Fruit fly (Drosophila melanogaster) whole organism, embryonic: Measurements from ENCODE around the gene Oseg1.
A peak's percentile ranks its signal among the peaks of the same experiment; 100 is the strongest.

Source experiments
- Atf3 ChIP-seq: fragments of 200-800 bp; sonication (Bioruptor generic); optimal IDR thresholded peaks from 3 replicates; lab custom pipeline; 2016; ENCODE audit warnings: missing biosample characterization, missing genetic modification characterization
- B-H2 ChIP-seq: fragments of 200-800 bp; sonication (Bioruptor generic); optimal IDR thresholded peaks from 2 replicates; lab custom pipeline; 2018; ENCODE audit warnings: missing biosample characterization, mild to moderate bottlenecking, missing genetic modification characterization
- Bgb ChIP-seq: fragments of 200-800 bp; sonication (Bioruptor generic); IDR thresholded peaks from 2 replicates; pipeline ENCODE4 v1.3.6; 2022; ENCODE audit warnings: missing biosample characterization, missing genetic modification characterization; ENCODE audit not compliant: partially characterized antibody
- CG10543 ChIP-seq: fragments of 200-800 bp; sonication (Bioruptor generic); optimal IDR thresholded peaks from 3 replicates; lab custom pipeline; 2017; ENCODE audit warnings: missing biosample characterization, mild to moderate bottlenecking, missing genetic modification characterization, moderate library complexity
- CG13894 ChIP-seq: fragments of 200-800 bp; sonication (Bioruptor generic); optimal IDR thresholded peaks from 3 replicates; lab custom pipeline; 2018; ENCODE audit warnings: missing biosample characterization, mild to moderate bottlenecking, missing genetic modification characterization, moderate library complexity
- CG15514 ChIP-seq: fragments of 200-800 bp; sonication (Bioruptor generic); optimal IDR thresholded peaks from 3 replicates; lab custom pipeline; 2017; ENCODE audit warnings: missing biosample characterization, missing genetic modification characterization, mild to moderate bottlenecking, moderate library complexity, missing genetic modification reagents
- CG17186 ChIP-seq: fragments of 200-800 bp; sonication (Bioruptor generic); optimal IDR thresholded peaks from 3 replicates; lab custom pipeline; 2017; ENCODE audit warnings: missing biosample characterization, missing genetic modification reagents, missing genetic modification characterization
- CG17361 ChIP-seq: fragments of 200-800 bp; sonication (Bioruptor generic); IDR thresholded peaks from 3 replicates; pipeline ENCODE4 v1.3.6; 2022; ENCODE audit warnings: missing biosample characterization, missing genetic modification characterization
- CG17568 ChIP-seq: fragments of 200-800 bp; sonication (Bioruptor generic); optimal IDR thresholded peaks from 2 replicates; lab custom pipeline; 2018; ENCODE audit warnings: missing biosample characterization, mild to moderate bottlenecking, missing genetic modification characterization, moderate library complexity
- CG18476 ChIP-seq: fragments of 200-800 bp; sonication (Bioruptor generic); optimal IDR thresholded peaks from 2 replicates; lab custom pipeline; 2016; ENCODE audit warnings: missing biosample characterization, mild to moderate bottlenecking, missing genetic modification characterization
- CG2116 ChIP-seq: fragments of 200-800 bp; sonication (Bioruptor generic); optimal IDR thresholded peaks from 3 replicates; lab custom pipeline; 2018; ENCODE audit warnings: missing biosample characterization, mild to moderate bottlenecking, missing genetic modification characterization
- CG2129 ChIP-seq: fragments of 200-800 bp; sonication (Bioruptor generic); IDR thresholded peaks from 2 replicates; pipeline ENCODE4 v1.3.6; 2022; ENCODE audit warnings: missing biosample characterization, missing genetic modification characterization; ENCODE audit not compliant: partially characterized antibody
- CG34224 ChIP-seq: fragments of 200-800 bp; sonication (Bioruptor generic); IDR thresholded peaks from 3 replicates; pipeline ENCODE4 v1.3.6; 2022; ENCODE audit warnings: missing biosample characterization, missing genetic modification characterization; ENCODE audit not compliant: partially characterized antibody
- CG34376 ChIP-seq: fragments of 200-800 bp; sonication (Bioruptor generic); optimal IDR thresholded peaks from 2 replicates; lab custom pipeline; 2018; ENCODE audit warnings: missing biosample characterization, mild to moderate bottlenecking, missing genetic modification characterization
- CG6272 ChIP-seq: fragments of 200-800 bp; sonication (Bioruptor generic); IDR thresholded peaks from 2 replicates; pipeline ENCODE4 v1.3.6; 2022; ENCODE audit warnings: missing biosample characterization, missing genetic modification characterization
- CG8290 ChIP-seq, 3 experiments: fragments of 200-800 bp; sonication (Bioruptor generic); optimal IDR thresholded peaks; 2 replicates each; lab custom pipeline; 2016 to 2019; ENCODE audit warnings: missing biosample characterization in 3 of 3, missing genetic modification characterization in 3 of 3, mild to moderate bottlenecking in 2 of 3, moderate library complexity in 1 of 3
- CG8924 ChIP-seq: fragments of 200-800 bp; optimal IDR thresholded peaks from 3 replicates; lab custom pipeline; 2019; ENCODE audit warnings: missing biosample characterization, mild to moderate bottlenecking, missing genetic modification characterization, moderate library complexity
- CG9932 ChIP-seq: fragments of 200-800 bp; sonication (Bioruptor generic); IDR thresholded peaks from 2 replicates; pipeline ENCODE4 v1.3.6; 2022; ENCODE audit warnings: missing biosample characterization, missing genetic modification characterization
- Dll ChIP-seq: fragments of 200-800 bp; sonication (Bioruptor generic); IDR thresholded peaks from 4 replicates; pipeline ENCODE4 v1.3.6; 2022; ENCODE audit warnings: missing biosample characterization, missing genetic modification characterization; ENCODE audit not compliant: partially characterized antibody
- Doc3 ChIP-seq: fragments of 200-800 bp; sonication (Bioruptor generic); IDR thresholded peaks from 3 replicates; pipeline ENCODE4 v1.3.6; 2022; ENCODE audit warnings: missing biosample characterization, missing genetic modification characterization; ENCODE audit not compliant: partially characterized antibody
- Lhr ChIP-seq: fragments of 200-800 bp; sonication (Bioruptor generic); optimal IDR thresholded peaks from 3 replicates; lab custom pipeline; 2017; ENCODE audit warnings: mild to moderate bottlenecking, missing biosample characterization, missing genetic modification reagents, missing genetic modification characterization
- MBD-R2 ChIP-seq: fragments of 200-800 bp; sonication (Bioruptor generic); IDR thresholded peaks from 2 replicates; pipeline ENCODE4 v1.3.6; 2022; ENCODE audit warnings: missing biosample characterization, missing genetic modification characterization
- MESR4 ChIP-seq: fragments of 200-800 bp; sonication (Bioruptor generic); optimal IDR thresholded peaks from 2 replicates; lab custom pipeline; 2018; ENCODE audit warnings: missing biosample characterization, mild to moderate bottlenecking, missing genetic modification characterization, moderate library complexity
- Med ChIP-seq: fragments of 200-800 bp; sonication (Bioruptor generic); peaks from one replicate; lab custom pipeline; 2016; ENCODE audit warnings: missing biosample characterization, missing genetic modification characterization, mild to moderate bottlenecking, inconsistent platforms, moderate library complexity
- Myb ChIP-seq: fragments of 200-800 bp; sonication (Bioruptor generic); optimal IDR thresholded peaks from 2 replicates; lab custom pipeline; 2016; ENCODE audit warnings: missing biosample characterization, missing genetic modification characterization
- Neu2 ChIP-seq: fragments of 200-800 bp; sonication (Bioruptor generic); optimal IDR thresholded peaks from 3 replicates; lab custom pipeline; 2016; ENCODE audit warnings: missing biosample characterization, missing genetic modification characterization, borderline replicate concordance
- Rfx ChIP-seq: fragments of 200-800 bp; sonication (Bioruptor generic); IDR thresholded peaks from 2 replicates; pipeline ENCODE4 v1.3.6; 2022; ENCODE audit warnings: missing biosample characterization, missing genetic modification characterization
- Sry-δ ChIP-seq: fragments of 200-800 bp; sonication (Bioruptor generic); optimal IDR thresholded peaks from 2 replicates; lab custom pipeline; 2016; ENCODE audit warnings: missing biosample characterization, missing genetic modification characterization
- Taf1 ChIP-seq: fragments of 200-800 bp; sonication (Bioruptor generic); IDR thresholded peaks from 2 replicates; pipeline ENCODE4 v1.3.6; 2022; ENCODE audit warnings: missing biosample characterization, missing genetic modification characterization
- chm ChIP-seq: fragments of 200-800 bp; sonication (Bioruptor generic); IDR thresholded peaks from 2 replicates; pipeline ENCODE4 v1.3.6; 2022; ENCODE audit warnings: missing biosample characterization, missing genetic modification characterization
- ci ChIP-seq: fragments of 200-800 bp; sonication (Bioruptor generic); IDR thresholded peaks from 3 replicates; pipeline ENCODE4 v1.3.6; 2022; ENCODE audit warnings: missing biosample characterization, missing genetic modification characterization
- ewg ChIP-seq: fragments of 200-800 bp; sonication (Bioruptor generic); optimal IDR thresholded peaks from 3 replicates; lab custom pipeline; 2017; ENCODE audit warnings: mild to moderate bottlenecking, missing biosample characterization, missing genetic modification reagents, missing genetic modification characterization
- gcm ChIP-seq: fragments of 200-800 bp; sonication (Bioruptor generic); optimal IDR thresholded peaks from 2 replicates; lab custom pipeline; 2019; ENCODE audit warnings: missing biosample characterization, mild to moderate bottlenecking, missing genetic modification characterization, moderate library complexity
- insv ChIP-seq, 2 experiments: fragments of 200-800 bp; sonication (Bioruptor generic); optimal IDR thresholded peaks; 3 replicates each; lab custom pipeline; 2016 to 2018; ENCODE audit warnings: missing biosample characterization in 2 of 2, missing genetic modification characterization in 2 of 2
- inv ChIP-seq: fragments of 200-800 bp; sonication (Bioruptor generic); IDR thresholded peaks from 2 replicates; pipeline ENCODE4 v1.3.6; 2022; ENCODE audit warnings: missing biosample characterization, missing genetic modification characterization; ENCODE audit not compliant: partially characterized antibody
- lola ChIP-seq, 3 experiments: fragments of >200 bp in 2 of 3; fragments of 200-800 bp in 1 of 3; sonication (Bioruptor generic) in 1 of 3; optimal IDR thresholded peaks; 2 replicates each; lab custom pipeline; 2017 to 2019; ENCODE audit warnings: missing biosample characterization in 3 of 3, missing genetic modification characterization in 3 of 3, mild to moderate bottlenecking in 1 of 3, moderate library complexity in 1 of 3
- pho ChIP-seq: fragments of 200-800 bp; sonication (Bioruptor generic); optimal IDR thresholded peaks from 2 replicates; lab custom pipeline; 2016; ENCODE audit warnings: missing biosample characterization, missing genetic modification characterization
- sna ChIP-seq: fragments of 200-800 bp; sonication (Bioruptor generic); IDR thresholded peaks from 2 replicates; pipeline ENCODE4 v1.3.6; 2022; ENCODE audit warnings: missing biosample characterization, missing genetic modification characterization; ENCODE audit not compliant: partially characterized antibody
- stwl ChIP-seq: fragments of 200-800 bp; sonication (Bioruptor generic); optimal IDR thresholded peaks from 3 replicates; lab custom pipeline; 2018; ENCODE audit warnings: missing biosample characterization, mild to moderate bottlenecking, missing genetic modification characterization, moderate library complexity
- unc-4 ChIP-seq: fragments of 200-800 bp; sonication (Bioruptor generic); IDR thresholded peaks from 2 replicates; pipeline ENCODE4 v1.3.6; 2022; ENCODE audit warnings: missing biosample characterization, missing genetic modification characterization; ENCODE audit not compliant: partially characterized antibody
- wek ChIP-seq: fragments of 200-800 bp; sonication (Bioruptor generic); optimal IDR thresholded peaks from 3 replicates; lab custom pipeline; 2018; ENCODE audit warnings: missing biosample characterization, mild to moderate bottlenecking, missing genetic modification characterization, moderate library complexity
- zfh1 ChIP-seq: fragments of 200-800 bp; sonication (Bioruptor generic); IDR thresholded peaks from 3 replicates; pipeline ENCODE4 v1.3.6; 2022; ENCODE audit warnings: missing biosample characterization, missing genetic modification characterization

Oseg1 gene

DNA sequence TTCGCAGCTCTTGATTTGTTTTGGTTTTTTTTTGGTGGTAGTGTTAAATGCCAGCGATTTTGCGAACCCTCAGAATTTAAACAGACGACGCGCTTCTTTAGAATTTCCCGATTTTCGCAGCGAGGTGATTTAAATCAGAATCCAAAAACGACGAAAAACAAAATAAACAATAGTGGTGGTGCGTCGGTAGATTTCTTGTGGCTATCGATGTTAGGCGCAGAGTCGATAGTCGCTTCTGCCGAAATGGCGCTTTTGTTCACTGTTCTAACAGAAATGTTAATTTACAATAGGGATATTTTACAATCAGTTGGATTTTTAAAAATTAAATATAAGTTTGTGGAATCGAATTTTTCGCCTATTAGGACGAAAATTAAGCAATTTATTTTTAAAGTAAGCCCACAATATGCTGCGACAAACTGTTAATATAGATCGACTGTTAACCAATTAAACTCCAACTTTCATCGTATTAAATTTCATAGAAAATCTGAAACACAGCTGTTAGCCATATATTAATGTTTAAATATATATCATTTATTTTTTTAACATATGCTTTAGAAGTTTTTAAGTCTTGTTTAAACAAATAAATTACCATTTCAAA lies 36.7 kb upstream of the Oseg1 start, which contains the start of gene CG6983 (continued):
- TF ChIP-seq CG8924 (peak; percentile 1), MESR4 (GFP tag; lab: Kevin White, UChicago) (peak; percentile 56), Taf1 (no peak), Rfx (GFP tag; lab: Robert Waterston, UW) (peak; percentile 34; the same call in 1 of the 2 replicates), B-H2 (GFP tag; lab: Kevin White, UChicago) (peak; percentile 35), Neu2 (GFP tag; lab: Kevin White, UChicago) (no peak), chm (GFP tag; lab: Robert Waterston, UW) (peak; percentile 47; the same call in 1 of the 2 replicates), inv (GFP tag; lab: Robert Waterston, UW) (peak; percentile 76), CG2129 (GFP tag; lab: Robert Waterston, UW) (peak; percentile 30; the same call in 1 of the 2 replicates), zfh1 (GFP tag; lab: Robert Waterston, UW) (0 out of 3 replicates have a peak, but pooled peaks have one; percentile 11), CG15514 (peak; percentile 3), Dll (peak; percentile 79), CG10543 (GFP tag; lab: Kevin White, UChicago) (no peak), Doc3 (peak; percentile 61), lola (GFP tag; optimal IDR thresholded peaks at IDR 0.05; lab: Kevin White, UChicago) (no peak), stwl (tag; lab: Kevin White, UChicago) (peak; percentile 16), Myb (GFP tag; lab: Kevin White, UChicago) (peak; percentile 82), ewg (GFP tag; lab: Kevin White, UChicago) (peak; percentile 8), CG2116 (GFP tag; lab: Kevin White, UChicago) (peak; percentile 66), Lhr (GFP tag; lab: Kevin White, UChicago) (peak; percentile 20), pho (GFP tag; lab: Kevin White, UChicago) (no peak), CG18476 (GFP tag; lab: Kevin White, UChicago) (peak; percentile 26), CG17361 (0 out of 3 replicates have a peak, but pooled peaks have one; percentile 22), CG34224 (peak; percentile 75; the same call in 2 of the 3 replicates), insv (GFP tag; optimal IDR thresholded peaks at IDR 0.05; lab: Kevin White, UChicago) (no peak), Atf3 (no peak), CG6272 (GFP tag; lab: Robert Waterston, UW) (peak; percentile 28; the same call in 1 of the 2 replicates), unc-4 (GFP tag; lab: Robert Waterston, UW) (peak; percentile 87), wek (GFP tag; lab: Kevin White, UChicago) (peak; percentile 91), CG9932 (peak; percentile 8; the same call in 1 of the 2 replicates), CG8290 (GFP tag; optimal IDR thresholded peaks at IDR 0.05; lab: Kevin White, UChicago) (no peak), CG8290 (tag; optimal IDR thresholded peaks at IDR 0.05; lab: Kevin White, UChicago) (peak in 1 of 2 experiments; percentile 6), MBD-R2 (GFP tag; lab: Robert Waterston, UW) (peak; percentile 31), ci (GFP tag; lab: Robert Waterston, UW) (peak; percentile 77; the same call in 2 of the 3 replicates), CG13894 (tag; lab: Kevin White, UChicago) (peak; percentile 0), CG34376 (GFP tag; lab: Kevin White, UChicago) (no peak), CG17186 (GFP tag; lab: Kevin White, UChicago) (peak; percentile 60), CG17568 (GFP tag; lab: Kevin White, UChicago) (peak; percentile 20), gcm (GFP tag; lab: Kevin White, UChicago) (no peak), Med (peak; percentile 74), Sry-δ (GFP tag; lab: Kevin White, UChicago) (peak; percentile 94), Bgb (GFP tag; lab: Robert Waterston, UW) (peak; percentile 83), sna (GFP tag; lab: Robert Waterston, UW) (peak; percentile 75)
